Worm (Caenorhabditis elegans): ENCODE results near the gene srw-112.

DNA sequence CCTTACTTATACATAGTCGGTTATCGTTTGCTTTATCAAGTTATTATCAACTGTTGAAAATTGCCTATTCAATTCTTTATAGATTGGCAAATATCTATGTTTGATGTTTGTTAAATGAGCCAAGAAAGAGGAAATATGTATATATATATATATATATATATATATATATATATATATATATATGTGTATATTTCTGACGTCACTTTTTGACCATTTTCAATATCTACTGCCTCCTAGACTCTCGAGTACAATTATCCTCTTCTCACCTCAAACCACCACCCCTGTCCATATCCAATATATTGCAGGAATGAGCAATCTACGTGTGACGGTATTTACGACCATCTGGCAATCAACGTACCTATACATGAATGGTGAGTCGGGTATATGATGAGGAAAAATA, 39.0 kb upstream of the srw-112 start, which contains the start of gene F59D6.1:
- no peak for TF ChIP-seq gmeb-2 (tag; optimal IDR thresholded peaks at IDR 0.05)
- no peak for TF ChIP-seq unc-55 (GFP tag; optimal IDR thresholded peaks at IDR 0.05)
- no peak for TF ChIP-seq fkh-10 (GFP tag; optimal IDR thresholded peaks at IDR 0.05)
- no peak for TF ChIP-seq ahr-1 (tag; optimal IDR thresholded peaks at IDR 0.05)
- TF ChIP-seq pha-4 (tag; optimal IDR thresholded peaks at IDR 0.05), result no peak
- no peak for TF ChIP-seq elt-4 (tag; optimal IDR thresholded peaks at IDR 0.05)
- TF ChIP-seq lin-11 (tag; optimal IDR thresholded peaks at IDR 0.05), result no peak
- no peak for TF ChIP-seq hlh-8 (tag; optimal IDR thresholded peaks at IDR 0.05)
- TF ChIP-seq unc-86 (tag; optimal IDR thresholded peaks at IDR 0.05), result no peak
- TF ChIP-seq hlh-6 (tag; optimal IDR thresholded peaks at IDR 0.05), result no peak
- no peak for TF ChIP-seq nhr-11 (tag; optimal IDR thresholded peaks at IDR 0.05)
